Worm (Caenorhabditis elegans) whole organism, L4 larva: ENCODE results near the gene Y54G2A.7.
"Not testable (repeated sequence)": the region's sequence is repeated elsewhere in the genome, so short reads cannot be mapped to it uniquely, and the experiment has no call there.

Experiments used
- D1046.2 ChIP-seq: fragments of 200-800 bp; sonication (Bioruptor generic); IDR thresholded peaks from 2 replicates; pipeline ENCODE4 v1.3.6; 2022; ENCODE audit warnings: missing genetic modification characterization, missing compliant biosample characterization
- F10B5.3 ChIP-seq: sonication (generic microtip); optimal IDR thresholded peaks from 2 replicates; lab custom pipeline; 2016; ENCODE audit warnings: mild to moderate bottlenecking, missing genetic modification characterization, missing compliant biosample characterization
- F26F4.8 ChIP-seq: fragments of 200-800 bp; sonication (Bioruptor generic); conservative IDR thresholded peaks from 2 replicates; pipeline ENCODE4 v1.3.6; 2022; ENCODE audit warnings: missing genetic modification characterization, missing compliant biosample characterization
- F37D6.2 ChIP-seq: sonication (generic microtip); optimal IDR thresholded peaks from 2 replicates; lab custom pipeline; 2016; ENCODE audit warnings: mild to moderate bottlenecking, missing genetic modification characterization, missing compliant biosample characterization
- aha-1 ChIP-seq: fragments of 150-350 bp; peaks from one replicate; lab custom pipeline; 2014; ENCODE audit warnings: missing biosample characterization, missing genetic modification characterization
- arid-1 ChIP-seq: fragments of 200-800 bp; sonication (Bioruptor generic); conservative IDR thresholded peaks from 2 replicates; pipeline ENCODE4 v1.3.6; 2022; ENCODE audit warnings: missing genetic modification reagents, missing genetic modification characterization, missing compliant biosample characterization
- attf-4 ChIP-seq: sonication (generic microtip); optimal IDR thresholded peaks from 3 replicates; lab custom pipeline; 2017; ENCODE audit warnings: missing biosample characterization, missing genetic modification characterization
- ceh-28 ChIP-seq: fragments of 150-350 bp; optimal IDR thresholded peaks from 2 replicates; lab custom pipeline; 2014; ENCODE audit warnings: missing biosample characterization, missing genetic modification reagents, missing genetic modification characterization
- daf-16 ChIP-seq, 3 experiments: sonication (generic microtip); optimal IDR thresholded peaks; 2 replicates each; lab custom pipeline; 2016 to 2017; ENCODE audit warnings: missing genetic modification characterization in 3 of 3, missing genetic modification reagents in 3 of 3, mild to moderate bottlenecking in 2 of 3, missing compliant biosample characterization in 2 of 3, missing biosample characterization in 1 of 3, moderate library complexity in 1 of 3
- daf-8 ChIP-seq: fragments of 200-800 bp; sonication (Bioruptor generic); IDR thresholded peaks from 2 replicates; pipeline ENCODE4 v1.3.6; 2022; ENCODE audit warnings: missing genetic modification characterization, missing compliant biosample characterization
- dmd-9 ChIP-seq: fragments of 200-800 bp; sonication (Bioruptor generic); IDR thresholded peaks from 2 replicates; pipeline ENCODE4 v1.3.6; 2022; ENCODE audit warnings: missing genetic modification reagents, missing genetic modification characterization, missing compliant biosample characterization
- dve-1 ChIP-seq: sonication (generic microtip); optimal IDR thresholded peaks from 2 replicates; lab custom pipeline; 2017; ENCODE audit warnings: antibody characterized with exemption, mild to moderate bottlenecking, missing genetic modification characterization, missing compliant biosample characterization; ENCODE audit not compliant: insufficient read depth
- egl-27 ChIP-seq: sonication (generic microtip); optimal IDR thresholded peaks from 3 replicates; lab custom pipeline; 2017; ENCODE audit warnings: missing biosample characterization, missing genetic modification reagents, missing genetic modification characterization
- egl-43 ChIP-seq: fragments of 200-800 bp; sonication (Bioruptor generic); IDR thresholded peaks from 2 replicates; pipeline ENCODE4 v1.3.6; 2022; ENCODE audit warnings: missing genetic modification reagents, missing genetic modification characterization, missing compliant biosample characterization
- fkh-10 ChIP-seq: fragments of 150-350 bp; optimal IDR thresholded peaks from 2 replicates; lab custom pipeline; 2014; ENCODE audit warnings: missing biosample characterization, missing genetic modification reagents, missing genetic modification characterization
- fos-1 ChIP-seq: fragments of 150-350 bp; optimal IDR thresholded peaks from 2 replicates; lab custom pipeline; 2014; ENCODE audit warnings: missing biosample characterization, missing genetic modification characterization
- hlh-11 ChIP-seq: fragments of 200-800 bp; sonication (Bioruptor generic); optimal IDR thresholded peaks from 2 replicates; lab custom pipeline; 2018; ENCODE audit warnings: mild to moderate bottlenecking, missing genetic modification characterization, missing compliant biosample characterization
- hmg-1.1 ChIP-seq: fragments of 200-800 bp; sonication (Bioruptor generic); IDR thresholded peaks from 2 replicates; pipeline ENCODE4 v1.3.6; 2022; ENCODE audit warnings: missing genetic modification reagents, missing genetic modification characterization, missing compliant biosample characterization
- lin-13 ChIP-seq: fragments of 150-350 bp; optimal IDR thresholded peaks from 2 replicates; lab custom pipeline; 2014; ENCODE audit warnings: missing biosample characterization, missing genetic modification reagents, missing genetic modification characterization
- lin-39 ChIP-seq: fragments of 150-350 bp; optimal IDR thresholded peaks from 2 replicates; lab custom pipeline; 2014; ENCODE audit warnings: missing biosample characterization, missing genetic modification reagents, missing genetic modification characterization
- lsy-2 ChIP-seq, 2 experiments: fragments of 150-350 bp in 1 of 2; sonication (generic microtip) in 1 of 2; optimal IDR thresholded peaks; 2 replicates each; lab custom pipeline; 2014 to 2017; ENCODE audit warnings: missing biosample characterization in 2 of 2, missing genetic modification characterization in 2 of 2
- nhr-237 ChIP-seq: sonication (generic microtip); optimal IDR thresholded peaks from 2 replicates; lab custom pipeline; 2017; ENCODE audit warnings: missing biosample characterization, missing genetic modification characterization
- nhr-6 ChIP-seq: fragments of 150-350 bp; optimal IDR thresholded peaks from 2 replicates; lab custom pipeline; 2014; ENCODE audit warnings: missing biosample characterization, missing genetic modification characterization
- sdz-12 ChIP-seq: fragments of 200-800 bp; sonication (Bioruptor generic); optimal IDR thresholded peaks from 2 replicates; lab custom pipeline; 2018; ENCODE audit warnings: mild to moderate bottlenecking, missing genetic modification characterization, missing compliant biosample characterization
- set-16 ChIP-seq: fragments of 200-800 bp; sonication (Bioruptor generic); IDR thresholded peaks from 2 replicates; pipeline ENCODE4 v1.3.6; 2022; ENCODE audit warnings: missing genetic modification reagents, missing genetic modification characterization, missing compliant biosample characterization
- skn-1 ChIP-seq: fragments of 150-350 bp; optimal IDR thresholded peaks from 2 replicates; lab custom pipeline; 2014; ENCODE audit warnings: missing biosample characterization, missing genetic modification characterization
- tra-1 ChIP-seq: fragments of 200-800 bp; sonication (Bioruptor generic); IDR thresholded peaks from 2 replicates; pipeline ENCODE4 v1.3.6; 2022; ENCODE audit warnings: missing genetic modification reagents, missing genetic modification characterization, missing compliant biosample characterization
- unc-130 ChIP-seq: sonication (generic microtip); optimal IDR thresholded peaks from 2 replicates; lab custom pipeline; 2016; ENCODE audit warnings: missing genetic modification reagents, missing genetic modification characterization, missing compliant biosample characterization
- unc-62 ChIP-seq, 3 experiments: fragments of 150-350 bp in 1 of 3; sonication (generic microtip); optimal IDR thresholded peaks in 2 of 3; peaks in 1 of 3; 1 replicate in 1 of 3; 2 replicates in 2 of 3; lab custom pipeline; 2014 to 2017; ENCODE audit warnings: missing biosample characterization in 3 of 3, missing genetic modification characterization in 3 of 3, missing genetic modification reagents in 3 of 3, missing genotype in 1 of 3
- zag-1 ChIP-seq: fragments of 150-350 bp; optimal IDR thresholded peaks from 2 replicates; lab custom pipeline; 2014; ENCODE audit warnings: missing biosample characterization, missing genetic modification characterization
- zfp-2 ChIP-seq: sonication (generic microtip); optimal IDR thresholded peaks from 2 replicates; lab custom pipeline; 2016; ENCODE audit warnings: mild to moderate bottlenecking, missing genetic modification characterization, missing compliant biosample characterization
- zip-11 ChIP-seq: fragments of 200-800 bp; sonication (Bioruptor generic); IDR thresholded peaks from 2 replicates; pipeline ENCODE4 v1.3.6; 2022; ENCODE audit warnings: missing genetic modification characterization, missing compliant biosample characterization

Gene Y54G2A.7

ce11 chrIV:2864743-2865142 is 26.3 kb downstream of the Y54G2A.7 start, which contains the start of gene Y54G2A.16:
Gene Y54G2A.16, minus strand, starts transcription at chrIV:2864843.
- TF ChIP-seq sdz-12 (no peak), ceh-28 (no peak), F26F4.8 (GFP tag; lab: Robert Waterston, UW) (no peak), dmd-9 (GFP tag; lab: Robert Waterston, UW) (no peak), unc-130 (no peak), lin-13 (GFP tag; lab: Kevin White, UChicago) (no peak), arid-1 (GFP tag; lab: Robert Waterston, UW) (no peak)
- TF ChIP-seq, all 104 proteins: peak for 0

- peak; percentile 19 for TF ChIP-seq aha-1 (tag; lab: Kevin White, UChicago)
- peak in 1 of 2 experiments; percentile 93 for TF ChIP-seq unc-62 (GFP tag; optimal IDR thresholded peaks at IDR 0.05 in 1 of 2; lab: Kevin White, UChicago)
- TF ChIP-seq unc-62 (tag; optimal IDR thresholded peaks at IDR 0.05; lab: Kevin White, UChicago), result not testable (repeated sequence)
- TF ChIP-seq set-16, result 0 out of 2 replicates have a peak, but pooled peaks have one; percentile 9
These were observed 45.7 kb downstream of the Y54G2A.7 start for ce11 chrIV:2884134-2884533.

DNA sequence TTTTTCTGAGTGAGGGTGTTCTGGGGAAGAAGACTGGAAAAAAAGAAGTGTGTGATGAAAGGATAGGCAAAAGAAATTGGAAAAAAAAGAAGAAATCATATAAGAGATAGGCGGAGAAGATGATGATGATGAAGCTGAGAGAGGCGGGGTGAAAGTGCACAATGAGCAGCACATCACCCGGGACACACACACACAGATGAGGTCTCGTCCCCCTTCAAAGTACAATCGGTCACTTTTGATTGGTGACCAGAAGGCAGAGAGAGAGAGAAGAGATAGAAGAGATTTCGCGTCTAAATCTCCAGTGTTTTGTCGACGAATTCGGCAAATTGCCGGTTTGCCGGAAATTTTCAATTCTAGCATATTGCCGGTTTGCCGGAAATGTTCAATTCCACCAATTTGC is 46.9 kb downstream of the Y54G2A.7 start:
- no peak for TF ChIP-seq attf-4
- TF ChIP-seq dve-1 (tag; lab: Kevin White, UChicago), result no peak
- TF ChIP-seq daf-8 (GFP tag; lab: Robert Waterston, UW), result no peak
- no peak for TF ChIP-seq daf-16 (GFP tag; optimal IDR thresholded peaks at IDR 0.05; lab: Kevin White, UChicago)
- no peak for TF ChIP-seq daf-16 (tag; optimal IDR thresholded peaks at IDR 0.05; lab: Kevin White, UChicago)
- no peak for TF ChIP-seq fos-1
- TF ChIP-seq lsy-2 (tag; optimal IDR thresholded peaks at IDR 0.05; lab: Kevin White, UChicago), result no peak
- TF ChIP-seq lin-39 (tag; lab: Kevin White, UChicago), result no peak
- TF ChIP-seq nhr-6 (tag; lab: Kevin White, UChicago), result no peak
- no peak for TF ChIP-seq hmg-1.1
- no peak for TF ChIP-seq tra-1
- TF ChIP-seq fkh-10 (GFP tag; lab: Kevin White, UChicago), result no peak

- TF ChIP-seq F10B5.3 (tag; lab: Kevin White, UChicago) (no peak), hlh-11 (tag; lab: Kevin White, UChicago) (no peak), nhr-237 (tag; lab: Kevin White, UChicago) (no peak), unc-130 (no peak), dve-1 (tag; lab: Kevin White, UChicago) (no peak), egl-27 (tag; lab: Kevin White, UChicago) (no peak), zfp-2 (tag; lab: Kevin White, UChicago) (no peak), F37D6.2 (tag; lab: Kevin White, UChicago) (no peak)
These were observed 48.2 kb downstream of the Y54G2A.7 start, which contains the start of gene dml-1 for ce11 chrIV:2886655-2887054. Gene dml-1, plus strand, starts transcription at chrIV:2886955.

ce11 chrIV:2887245-2887644 is 48.8 kb downstream of the Y54G2A.7 start:
- 0 out of 2 replicates have a peak, but pooled peaks have one; percentile 7 for TF ChIP-seq egl-43 (GFP tag; lab: Robert Waterston, UW)
- no peak for TF ChIP-seq sdz-12
- no peak for TF ChIP-seq zip-11
- peak; percentile 71 for TF ChIP-seq set-16
- no peak for TF ChIP-seq lsy-2 (tag; optimal IDR thresholded peaks at IDR 0.05; lab: Kevin White, UChicago)
- no peak for TF ChIP-seq zag-1
- TF ChIP-seq hlh-11 (tag; lab: Kevin White, UChicago), result no peak
- no peak for TF ChIP-seq daf-8 (GFP tag; lab: Robert Waterston, UW)
- TF ChIP-seq skn-1 (tag; lab: Kevin White, UChicago), result no peak
- no peak for TF ChIP-seq D1046.2 (GFP tag; lab: Robert Waterston, UW)
